Fruit fly (Drosophila melanogaster) Kc167 (cell line): ENCODE measurements around the gene CG5080.

Experiments
- insv ChIP-seq: fragments of >200 bp; optimal IDR thresholded peaks from 3 replicates; lab custom pipeline; 2018; ENCODE audit warnings: missing external identifiers
- psq ChIP-seq: fragments of >200 bp; optimal IDR thresholded peaks from 2 replicates; lab custom pipeline; 2017; ENCODE audit warnings: missing external identifiers

DNA sequence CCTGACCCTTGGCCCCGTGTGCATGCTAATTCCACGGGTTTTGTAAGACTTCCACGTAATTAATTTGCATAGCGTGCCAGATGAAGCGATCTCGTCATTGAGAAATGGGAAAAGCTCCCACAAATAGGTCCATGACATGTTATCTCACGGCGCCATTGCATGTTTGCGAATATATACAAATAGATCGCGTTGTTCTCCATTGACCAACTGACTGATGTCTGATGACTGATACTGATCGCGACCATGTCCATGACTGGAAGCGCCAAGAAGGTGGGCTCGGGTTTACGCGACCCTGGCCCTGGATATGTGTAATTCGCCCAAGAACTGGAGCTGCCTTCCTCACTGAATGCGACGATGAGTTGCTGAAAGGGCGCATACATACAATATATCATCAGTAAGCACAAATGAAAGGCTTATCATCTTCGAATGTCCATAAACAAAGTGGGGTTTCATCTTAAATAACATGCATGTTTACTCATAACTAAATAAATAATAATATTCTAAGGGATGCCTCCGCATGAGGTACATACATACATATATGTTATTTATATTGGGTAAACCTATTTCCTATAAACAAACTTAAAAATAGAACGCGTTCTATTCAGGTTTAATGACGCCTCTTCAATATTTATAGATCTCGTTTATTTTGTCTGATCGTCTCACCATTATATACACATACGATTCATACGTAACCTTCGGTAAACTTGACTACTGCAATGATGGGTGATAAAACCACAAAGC, 40.4 kb downstream of the CG5080 start:
- no peak for TF ChIP-seq psq (lab: Kevin White, UChicago)
- TF ChIP-seq insv, result no peak
